Fruit fly (Drosophila melanogaster) whole organism, pupa: ENCODE data around the gene CG14131.

ENCODE experiments used
- CG10348 ChIP-seq: fragments of 200-800 bp; sonication (Bioruptor generic); IDR thresholded peaks from 2 replicates; pipeline ENCODE4 v1.3.6; 2022; ENCODE audit warnings: missing biosample characterization, missing genetic modification characterization
- CG14655 ChIP-seq: fragments of 200-800 bp; sonication (Bioruptor generic); optimal IDR thresholded peaks from 3 replicates; lab custom pipeline; 2017; ENCODE audit warnings: mild to moderate bottlenecking, missing biosample characterization, missing genetic modification reagents, missing genetic modification characterization
- CG32121 ChIP-seq: fragments of 200-800 bp; sonication (Bioruptor generic); IDR thresholded peaks from 2 replicates; pipeline ENCODE4 v1.3.6; 2022; ENCODE audit warnings: missing biosample characterization, missing genetic modification characterization
- CG34367 ChIP-seq: fragments of 200-800 bp; sonication (Bioruptor generic); optimal IDR thresholded peaks from 2 replicates; lab custom pipeline; 2018; ENCODE audit warnings: missing biosample characterization, mild to moderate bottlenecking, missing genetic modification characterization
- D1 ChIP-seq: fragments of 200-800 bp; sonication (Bioruptor generic); optimal IDR thresholded peaks from 2 replicates; lab custom pipeline; 2018; ENCODE audit warnings: missing biosample characterization, mild to moderate bottlenecking, missing genetic modification characterization, moderate library complexity
- EcR ChIP-seq: fragments of 200-800 bp; sonication (Bioruptor generic); optimal IDR thresholded peaks from 3 replicates; lab custom pipeline; 2019; ENCODE audit warnings: missing biosample characterization, missing genetic modification characterization, mild to moderate bottlenecking, moderate library complexity, missing genetic modification reagents
- Ets98B ChIP-seq: fragments of 200-800 bp; sonication (Bioruptor generic); IDR thresholded peaks from 2 replicates; pipeline ENCODE4 v1.3.6; 2022; ENCODE audit warnings: missing biosample characterization, missing genetic modification characterization
- Pif1B ChIP-seq: fragments of 200-800 bp; sonication (Bioruptor generic); optimal IDR thresholded peaks from 3 replicates; lab custom pipeline; 2016; ENCODE audit warnings: missing biosample characterization, missing genetic modification characterization
- gl ChIP-seq: fragments of 200-800 bp; sonication (Bioruptor generic); optimal IDR thresholded peaks from 2 replicates; lab custom pipeline; 2018; ENCODE audit warnings: missing biosample characterization, mild to moderate bottlenecking, missing genetic modification characterization
- rn ChIP-seq: fragments of 200-800 bp; sonication (Bioruptor generic); IDR thresholded peaks from 2 replicates; pipeline ENCODE4 v1.3.6; 2022; ENCODE audit warnings: missing biosample characterization, missing genetic modification characterization

DNA sequence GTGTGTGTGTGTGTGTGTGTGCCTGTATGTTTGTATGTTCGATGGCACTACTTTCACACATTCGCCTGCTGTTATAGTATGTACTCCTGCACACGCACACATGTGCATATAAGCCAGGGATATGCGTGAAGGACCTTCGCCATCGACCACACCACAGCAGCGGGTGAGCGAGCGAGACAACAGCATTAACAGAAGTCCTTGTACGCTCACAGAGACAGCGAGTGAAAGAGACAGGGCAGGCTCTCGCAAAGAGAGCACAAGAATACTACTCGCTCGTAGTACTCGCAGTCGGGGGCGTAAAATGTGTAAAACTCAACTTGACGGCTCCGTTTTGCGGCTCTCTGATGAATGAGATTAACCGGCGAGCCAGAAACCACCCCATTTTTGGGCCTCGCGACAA, 11.9 kb upstream of the CG14131 start:
- TF ChIP-seq EcR: no peak
- no peak for TF ChIP-seq CG14655 (GFP tag; lab: Kevin White, UChicago)
- no peak for TF ChIP-seq D1 (tag; lab: Kevin White, UChicago)
- TF ChIP-seq CG10348 (GFP tag; lab: Robert Waterston, UW): no peak
- TF ChIP-seq gl (tag; lab: Kevin White, UChicago): no peak
- no peak for TF ChIP-seq Ets98B
- no peak for TF ChIP-seq Pif1B (GFP tag; lab: Kevin White, UChicago)
- no peak for TF ChIP-seq CG32121 (GFP tag; lab: Robert Waterston, UW)
- no peak for TF ChIP-seq CG34367
- TF ChIP-seq rn (GFP tag; lab: Robert Waterston, UW): no peak
